Worm (Caenorhabditis elegans) whole organism, L4 larva: ENCODE measurements around the gene T22B2.5.
A peak's percentile ranks its signal among the peaks of the same experiment; 100 is the strongest.

Source experiments
- F49E8.2 ChIP-seq: sonication (generic microtip); optimal IDR thresholded peaks from 2 replicates; lab custom pipeline; 2016; ENCODE audit warnings: missing compliant biosample characterization, mild to moderate bottlenecking, missing genetic modification characterization, borderline replicate concordance
- Y48G9A.11 ChIP-seq: fragments of 200-800 bp; sonication (Bioruptor generic); IDR thresholded peaks from 2 replicates; pipeline ENCODE4 v1.3.6; 2022; ENCODE audit warnings: missing genetic modification reagents, missing genetic modification characterization, missing compliant biosample characterization
- Y5F2A.4 ChIP-seq: fragments of 200-800 bp; sonication (Bioruptor generic); optimal IDR thresholded peaks from 2 replicates; lab custom pipeline; 2018; ENCODE audit warnings: mild to moderate bottlenecking, missing genetic modification characterization, missing compliant biosample characterization
- aha-1 ChIP-seq: fragments of 150-350 bp; peaks from one replicate; lab custom pipeline; 2014; ENCODE audit warnings: missing biosample characterization, missing genetic modification characterization
- aly-2 ChIP-seq: sonication (generic microtip); optimal IDR thresholded peaks from 2 replicates; lab custom pipeline; 2018; ENCODE audit warnings: missing biosample characterization, missing genetic modification characterization
- arid-1 ChIP-seq: fragments of 200-800 bp; sonication (Bioruptor generic); conservative IDR thresholded peaks from 2 replicates; pipeline ENCODE4 v1.3.6; 2022; ENCODE audit warnings: missing genetic modification reagents, missing genetic modification characterization, missing compliant biosample characterization
- ceh-44 ChIP-seq: fragments of 200-800 bp; sonication (Bioruptor generic); IDR thresholded peaks from 2 replicates; pipeline ENCODE4 v1.3.6; 2022; ENCODE audit warnings: missing genetic modification reagents, missing genetic modification characterization, missing compliant biosample characterization
- ces-1 ChIP-seq: fragments of 150-350 bp; sonication (generic microtip); optimal IDR thresholded peaks from 4 replicates; lab custom pipeline; 2014; ENCODE audit warnings: missing biosample characterization, missing genetic modification reagents, missing genetic modification characterization
- ctbp-1 ChIP-seq: fragments of 200-800 bp; sonication (Bioruptor generic); IDR thresholded peaks from 2 replicates; pipeline ENCODE4 v1.3.6; 2022; ENCODE audit warnings: missing genetic modification reagents, missing genetic modification characterization, missing compliant biosample characterization
- dmd-9 ChIP-seq: fragments of 200-800 bp; sonication (Bioruptor generic); IDR thresholded peaks from 2 replicates; pipeline ENCODE4 v1.3.6; 2022; ENCODE audit warnings: missing genetic modification reagents, missing genetic modification characterization, missing compliant biosample characterization
- hlh-30 ChIP-seq: sonication (generic microtip); optimal IDR thresholded peaks from 2 replicates; lab custom pipeline; 2017; ENCODE audit warnings: antibody characterized with exemption, mild to moderate bottlenecking, missing genetic modification characterization, missing compliant biosample characterization; ENCODE audit not compliant: insufficient read depth
- jun-1 ChIP-seq: fragments of 150-350 bp; optimal IDR thresholded peaks from 2 replicates; lab custom pipeline; 2014; ENCODE audit warnings: missing biosample characterization, missing genetic modification reagents, missing genetic modification characterization
- lin-1 ChIP-seq: fragments of 200-800 bp; sonication (Bioruptor generic); IDR thresholded peaks from 2 replicates; pipeline ENCODE4 v1.3.6; 2022; ENCODE audit warnings: missing genetic modification reagents, missing genetic modification characterization, missing compliant biosample characterization
- lin-29 ChIP-seq: fragments of 200-800 bp; sonication (Bioruptor generic); IDR thresholded peaks from 2 replicates; pipeline ENCODE4 v1.3.6; 2022; ENCODE audit warnings: missing genetic modification reagents, missing genetic modification characterization, missing compliant biosample characterization
- lsy-2 ChIP-seq, 2 experiments: fragments of 150-350 bp in 1 of 2; sonication (generic microtip) in 1 of 2; optimal IDR thresholded peaks; 2 replicates each; lab custom pipeline; 2014 to 2017; ENCODE audit warnings: missing biosample characterization in 2 of 2, missing genetic modification characterization in 2 of 2
- mdl-1 ChIP-seq, 2 experiments: fragments of 150-350 bp in 1 of 2; sonication (generic microtip) in 1 of 2; optimal IDR thresholded peaks; 2 replicates each; lab custom pipeline; 2014 to 2017; ENCODE audit warnings: missing biosample characterization in 2 of 2, missing genetic modification characterization in 2 of 2
- mxl-2 ChIP-seq: fragments of 200-800 bp; sonication (Bioruptor generic); conservative IDR thresholded peaks from 2 replicates; pipeline ENCODE4 v1.3.6; 2022; ENCODE audit warnings: missing genetic modification reagents, missing genetic modification characterization, missing compliant biosample characterization
- nhr-10 ChIP-seq: fragments of 150-350 bp; optimal IDR thresholded peaks from 2 replicates; lab custom pipeline; 2014; ENCODE audit warnings: missing biosample characterization, missing genetic modification characterization
- nhr-102 ChIP-seq: sonication (generic microtip); optimal IDR thresholded peaks from 2 replicates; lab custom pipeline; 2016; ENCODE audit warnings: mild to moderate bottlenecking, missing genetic modification characterization, moderate library complexity, missing compliant biosample characterization
- nhr-111 ChIP-seq: fragments of 200-800 bp; sonication (Bioruptor generic); optimal IDR thresholded peaks from 2 replicates; lab custom pipeline; 2018; ENCODE audit warnings: mild to moderate bottlenecking, missing genetic modification characterization, missing compliant biosample characterization
- nhr-25 ChIP-seq: sonication (generic microtip); optimal IDR thresholded peaks from 2 replicates; lab custom pipeline; 2017; ENCODE audit warnings: missing genetic modification characterization, mild to moderate bottlenecking, missing compliant biosample characterization, antibody characterized with exemption, moderate library complexity, borderline replicate concordance; ENCODE audit not compliant: insufficient read depth
- nhr-28 ChIP-seq: fragments of 150-350 bp; optimal IDR thresholded peaks from 2 replicates; lab custom pipeline; 2014; ENCODE audit warnings: missing biosample characterization, missing genetic modification characterization
- nhr-6 ChIP-seq: fragments of 150-350 bp; optimal IDR thresholded peaks from 2 replicates; lab custom pipeline; 2014; ENCODE audit warnings: missing biosample characterization, missing genetic modification characterization
- nhr-77 ChIP-seq: fragments of 150-350 bp; optimal IDR thresholded peaks from 2 replicates; lab custom pipeline; 2014; ENCODE audit warnings: missing biosample characterization, missing genetic modification characterization
- pha-4 ChIP-seq, 2 experiments: fragments of 150-350 bp in 1 of 2; fragments of 200-800 bp in 1 of 2; sonication (Bioruptor generic) in 1 of 2; IDR thresholded peaks in 1 of 2; optimal IDR thresholded peaks in 1 of 2; 2 replicates each; pipeline versions ENCODE4 v1.3.6 to Lab custom; 2014 to 2022; ENCODE audit warnings: missing genetic modification characterization in 2 of 2, missing genetic modification reagents in 2 of 2, missing biosample characterization in 1 of 2, missing compliant biosample characterization in 1 of 2
- pqm-1 ChIP-seq: sonication (generic microtip); optimal IDR thresholded peaks from 2 replicates; lab custom pipeline; 2017; ENCODE audit warnings: missing biosample characterization, missing genetic modification characterization
- sdz-12 ChIP-seq: fragments of 200-800 bp; sonication (Bioruptor generic); optimal IDR thresholded peaks from 2 replicates; lab custom pipeline; 2018; ENCODE audit warnings: mild to moderate bottlenecking, missing genetic modification characterization, missing compliant biosample characterization
- set-16 ChIP-seq: fragments of 200-800 bp; sonication (Bioruptor generic); IDR thresholded peaks from 2 replicates; pipeline ENCODE4 v1.3.6; 2022; ENCODE audit warnings: missing genetic modification reagents, missing genetic modification characterization, missing compliant biosample characterization
- spr-3 ChIP-seq: fragments of 200-800 bp; sonication (Bioruptor generic); optimal IDR thresholded peaks from 2 replicates; lab custom pipeline; 2018; ENCODE audit warnings: mild to moderate bottlenecking, missing genetic modification characterization, missing compliant biosample characterization
- tag-97 ChIP-seq: fragments of 200-800 bp; sonication (Bioruptor generic); IDR thresholded peaks from 2 replicates; pipeline ENCODE4 v1.3.6; 2022; ENCODE audit warnings: missing genetic modification characterization, missing compliant biosample characterization
- tra-1 ChIP-seq: fragments of 200-800 bp; sonication (Bioruptor generic); IDR thresholded peaks from 2 replicates; pipeline ENCODE4 v1.3.6; 2022; ENCODE audit warnings: missing genetic modification reagents, missing genetic modification characterization, missing compliant biosample characterization
- unc-39 ChIP-seq: sonication (generic microtip); optimal IDR thresholded peaks from 2 replicates; lab custom pipeline; 2017; ENCODE audit warnings: missing biosample characterization, missing genetic modification characterization
- zip-11 ChIP-seq: fragments of 200-800 bp; sonication (Bioruptor generic); IDR thresholded peaks from 2 replicates; pipeline ENCODE4 v1.3.6; 2022; ENCODE audit warnings: missing genetic modification characterization, missing compliant biosample characterization
- zip-2 ChIP-seq: fragments of 150-350 bp; optimal IDR thresholded peaks from 2 replicates; lab custom pipeline; 2014; ENCODE audit warnings: missing biosample characterization, missing genetic modification characterization
- ztf-7 ChIP-seq: fragments of 150-350 bp; optimal IDR thresholded peaks from 2 replicates; lab custom pipeline; 2014; ENCODE audit warnings: missing biosample characterization, missing genetic modification characterization

T22B2.5 gene

ce11 chrX:3895577-3895976 is 15.6 kb downstream of the T22B2.5 start, which contains the start of gene F47F2.3:
TSS of gene F47F2.3 (minus strand) at chrX:3895677.
- TF ChIP-seq pha-4 (GFP tag; IDR thresholded peaks at IDR 0.05; lab: Robert Waterston, UW) (no peak), pha-4 (tag; optimal IDR thresholded peaks at IDR 0.05; lab: Kevin White, UChicago) (no peak), ceh-44 (GFP tag; lab: Robert Waterston, UW) (no peak), Y5F2A.4 (GFP tag; lab: Kevin White, UChicago) (no peak), mdl-1 (tag; optimal IDR thresholded peaks at IDR 0.05; lab: Kevin White, UChicago) (no peak), nhr-77 (no peak), nhr-6 (tag; lab: Kevin White, UChicago) (no peak), hlh-30 (tag; lab: Kevin White, UChicago) (no peak), nhr-102 (no peak), mxl-2 (no peak), nhr-10 (tag; lab: Kevin White, UChicago) (no peak), sdz-12 (GFP tag; lab: Kevin White, UChicago) (no peak), F49E8.2 (tag; lab: Kevin White, UChicago) (no peak), nhr-25 (no peak), tra-1 (GFP tag; lab: Robert Waterston, UW) (no peak), ztf-7 (no peak), unc-39 (no peak), jun-1 (tag; lab: Kevin White, UChicago) (no peak), lsy-2 (tag; optimal IDR thresholded peaks at IDR 0.05; lab: Kevin White, UChicago) (no peak)

ce11 chrX:3887595-3887994 is 23.6 kb downstream of the T22B2.5 start:
- TF ChIP-seq Y48G9A.11 (no peak), dmd-9 (GFP tag; lab: Robert Waterston, UW) (no peak), set-16 (GFP tag; lab: Robert Waterston, UW) (peak; percentile 79)

DNA sequence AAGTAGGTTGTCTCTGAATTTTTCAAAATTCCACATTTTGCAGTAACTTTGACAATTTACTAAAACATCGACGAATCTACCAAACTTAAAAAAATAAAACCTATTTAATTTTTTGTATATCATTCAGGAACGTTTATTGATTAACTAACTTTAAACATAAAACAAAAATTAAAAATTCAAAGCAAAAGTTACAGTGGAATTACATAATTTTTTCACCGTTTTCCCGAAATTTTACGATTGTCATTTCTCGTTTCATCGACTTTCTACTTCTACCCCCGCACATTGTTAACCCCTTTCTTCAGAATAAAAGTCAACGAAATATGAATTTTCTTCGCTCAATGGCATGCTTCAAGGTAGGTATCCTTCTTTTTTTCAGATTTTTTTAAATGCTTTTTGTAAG is 32.9 kb downstream of the T22B2.5 start, which contains the start of gene F47F2.1:
TSS of gene F47F2.1 (plus strand) at position 301 of the 400 bp plus-strand sequence.
- TF ChIP-seq arid-1 (GFP tag; lab: Robert Waterston, UW) (no peak), ctbp-1 (no peak), spr-3 (GFP tag; lab: Kevin White, UChicago) (no peak), nhr-111 (GFP tag; lab: Kevin White, UChicago) (no peak), nhr-28 (tag; lab: Kevin White, UChicago) (no peak), tag-97 (GFP tag; lab: Robert Waterston, UW) (no peak), ces-1 (GFP tag; lab: Kevin White, UChicago) (no peak), zip-2 (tag; lab: Kevin White, UChicago) (no peak)
- TF ChIP-seq, all 104 proteins: peak for 0

- TF ChIP-seq aly-2 (no peak), ces-1 (GFP tag; lab: Kevin White, UChicago) (peak; percentile 84), zip-11 (GFP tag; lab: Robert Waterston, UW) (no peak), lin-29 (GFP tag; lab: Robert Waterston, UW) (no peak), aha-1 (tag; lab: Kevin White, UChicago) (peak; percentile 45), lin-1 (GFP tag; lab: Robert Waterston, UW) (no peak), pqm-1 (tag; lab: Kevin White, UChicago) (no peak)
These were observed 35.5 kb downstream of the T22B2.5 start for ce11 chrX:3875714-3876113.
